Fruit fly (Drosophila melanogaster): ENCODE data around the gene CG4607.

The CG4607 gene

DNA sequence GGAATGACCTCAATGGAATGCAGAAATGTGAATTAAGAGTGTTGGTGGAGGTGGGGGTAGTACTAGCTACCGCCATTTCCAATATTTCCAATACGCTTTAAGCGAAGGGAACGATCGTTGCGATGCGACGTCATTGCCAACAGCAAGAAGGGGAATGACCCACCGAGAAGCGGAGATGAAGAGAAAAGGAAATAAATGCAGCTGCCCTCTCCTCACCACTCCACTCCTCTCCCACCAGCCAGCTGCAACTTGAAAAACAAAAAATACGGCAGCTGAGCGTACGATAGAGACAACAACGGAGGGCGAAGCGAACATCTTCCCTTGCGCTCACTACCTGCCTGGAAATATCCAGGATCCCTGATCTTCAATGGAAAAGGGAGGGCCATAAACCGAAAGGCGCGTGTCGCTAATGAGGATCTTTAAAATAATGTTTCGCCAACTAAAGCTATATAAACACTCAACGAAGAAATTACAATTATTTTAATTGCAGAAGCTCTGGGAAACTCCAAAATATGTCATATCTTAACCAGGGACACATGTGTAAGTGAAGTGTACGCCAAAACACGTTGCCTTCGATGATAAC is 26.8 kb downstream of the CG4607 start:
- no peak for TF ChIP-seq CG14655 (GFP tag; optimal IDR thresholded peaks at IDR 0.05)
- no peak for TF ChIP-seq CG34367 (tag; optimal IDR thresholded peaks at IDR 0.05)
- TF ChIP-seq CG12605 (GFP tag; IDR thresholded peaks at IDR 0.05): 0 out of 2 replicates have a peak, but pooled peaks have one; percentile 4
- peak; percentile 96 for TF ChIP-seq EcR (GFP tag; optimal IDR thresholded peaks at IDR 0.05)

DNA sequence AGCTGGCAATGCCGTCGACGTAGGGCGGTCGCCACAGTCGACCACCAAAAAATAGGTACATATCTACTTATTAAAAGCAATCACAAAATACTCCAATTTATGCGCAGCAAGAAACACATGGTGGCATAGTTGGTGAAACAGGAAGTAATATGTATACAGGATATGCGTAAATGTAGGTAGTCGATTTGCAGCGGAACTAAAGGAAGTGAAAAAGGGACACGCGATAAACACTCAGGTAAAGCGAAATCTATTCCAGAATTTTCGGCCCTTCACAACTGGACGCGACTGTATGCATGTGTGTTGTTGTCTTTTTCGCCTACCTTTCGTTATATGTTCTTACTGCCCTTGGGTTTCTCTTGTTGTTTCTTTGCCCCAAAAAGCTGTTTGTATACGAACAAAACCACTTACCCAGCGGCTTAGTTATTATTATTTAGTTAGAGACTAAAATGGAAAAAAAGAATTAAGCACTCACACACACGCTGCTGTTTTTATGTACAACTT is 27.3 kb downstream of the CG4607 start:
- peak; percentile 66 for TF ChIP-seq Pif1A (GFP tag; optimal IDR thresholded peaks at IDR 0.05)
- no peak for TF ChIP-seq EcR (GFP tag; optimal IDR thresholded peaks at IDR 0.05)
- TF ChIP-seq CG4496 (GFP tag; IDR thresholded peaks at IDR 0.05): peak; percentile 46; the same call in 2 of the 3 replicates
- peak; percentile 71 for TF ChIP-seq CG17806 (tag; optimal IDR thresholded peaks at IDR 0.05)
- peak; percentile 43; the same call in 1 of the 3 replicates for TF ChIP-seq fd96Ca (GFP tag; IDR thresholded peaks at IDR 0.05)
- TF ChIP-seq Ets98B (GFP tag; IDR thresholded peaks at IDR 0.05): no peak
- peak; percentile 77 for TF ChIP-seq CG9948 (tag; optimal IDR thresholded peaks at IDR 0.05)
- no peak for TF ChIP-seq CG10348 (GFP tag; IDR thresholded peaks at IDR 0.05)
- peak; percentile 69 for TF ChIP-seq CG34367 (tag; optimal IDR thresholded peaks at IDR 0.05)
- peak; percentile 29 for TF ChIP-seq CG13204 (GFP tag; optimal IDR thresholded peaks at IDR 0.05)
- TF ChIP-seq CG32121 (GFP tag; IDR thresholded peaks at IDR 0.05): 0 out of 2 replicates have a peak, but pooled peaks have one; percentile 21
- TF ChIP-seq CG8159 (tag; optimal IDR thresholded peaks at IDR 0.05): peak; percentile 85
- peak; percentile 71 for TF ChIP-seq CG14655 (GFP tag; optimal IDR thresholded peaks at IDR 0.05)
- peak; percentile 81 for TF ChIP-seq CG15710 (tag; optimal IDR thresholded peaks at IDR 0.05)
- TF ChIP-seq Pif1B (GFP tag; optimal IDR thresholded peaks at IDR 0.05): no peak
- peak; percentile 74 for TF ChIP-seq Snoo (tag; optimal IDR thresholded peaks at IDR 0.05)
- no peak for TF ChIP-seq CG12605 (GFP tag; IDR thresholded peaks at IDR 0.05)
- TF ChIP-seq D1 (tag; optimal IDR thresholded peaks at IDR 0.05): no peak
- peak; percentile 67 for TF ChIP-seq CG8301 (tag; optimal IDR thresholded peaks at IDR 0.05)
- peak; percentile 57; the same call in 1 of the 2 replicates for TF ChIP-seq rn (GFP tag; IDR thresholded peaks at IDR 0.05)
- peak; percentile 55 for TF ChIP-seq gl (tag; optimal IDR thresholded peaks at IDR 0.05)

DNA sequence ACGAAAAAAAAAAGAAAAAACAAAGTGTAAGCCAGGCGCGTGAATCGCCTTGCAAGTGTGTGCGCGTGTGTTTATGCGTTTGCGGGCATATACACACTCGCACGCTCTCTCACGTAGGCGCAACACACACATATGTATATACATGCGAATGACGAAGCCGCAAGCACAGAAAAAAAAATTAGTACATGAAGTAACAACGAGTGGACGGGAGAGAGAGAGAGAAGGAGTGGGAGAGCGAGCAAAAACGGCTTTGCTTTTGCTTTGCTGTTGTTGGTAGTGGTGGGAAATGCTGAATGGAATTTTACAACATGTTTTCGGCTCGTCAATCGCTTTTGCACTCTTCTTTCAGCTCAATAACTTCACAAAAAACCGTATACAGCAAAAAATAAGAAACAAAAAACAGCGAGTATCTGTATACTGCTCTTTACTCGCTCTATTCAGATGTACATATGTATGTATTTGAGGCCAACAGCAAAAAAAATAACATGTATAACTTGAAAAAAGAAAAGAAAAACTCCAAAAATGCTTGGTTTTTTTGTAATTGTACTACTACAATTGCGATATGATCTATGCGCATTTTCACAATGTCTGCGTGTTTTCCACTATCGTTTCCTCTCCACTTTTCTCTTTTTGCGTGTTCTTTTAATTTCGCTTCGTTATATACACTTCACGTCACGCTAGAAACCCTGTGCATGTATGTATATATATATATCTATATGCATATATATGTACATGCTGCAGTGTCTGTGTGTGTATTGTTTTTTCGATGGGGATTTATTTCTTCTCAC is 28.1 kb downstream of the CG4607 start:
- TF ChIP-seq gl (tag; optimal IDR thresholded peaks at IDR 0.05) (peak; percentile 30), CG14655 (GFP tag; optimal IDR thresholded peaks at IDR 0.05) (peak; percentile 63), CG17806 (tag; optimal IDR thresholded peaks at IDR 0.05) (peak; percentile 6), CG9948 (tag; optimal IDR thresholded peaks at IDR 0.05) (peak; percentile 19), CG13204 (GFP tag; optimal IDR thresholded peaks at IDR 0.05) (peak; percentile 24), CG32121 (GFP tag; IDR thresholded peaks at IDR 0.05) (peak; percentile 9; the same call in 1 of the 2 replicates), rn (GFP tag; IDR thresholded peaks at IDR 0.05) (no peak; the same call in 1 of the 2 replicates), Pif1B (GFP tag; optimal IDR thresholded peaks at IDR 0.05) (peak; percentile 24), fd96Ca (GFP tag; IDR thresholded peaks at IDR 0.05) (peak; percentile 57), CG12605 (GFP tag; IDR thresholded peaks at IDR 0.05) (peak; percentile 69), CG34367 (tag; optimal IDR thresholded peaks at IDR 0.05) (peak; percentile 49), EcR (GFP tag; optimal IDR thresholded peaks at IDR 0.05) (no peak), CG4496 (GFP tag; IDR thresholded peaks at IDR 0.05) (peak; percentile 75; the same call in 2 of the 3 replicates), Ets98B (GFP tag; IDR thresholded peaks at IDR 0.05) (peak; percentile 8; the same call in 1 of the 2 replicates), D1 (tag; optimal IDR thresholded peaks at IDR 0.05) (no peak), CG15710 (tag; optimal IDR thresholded peaks at IDR 0.05) (peak; percentile 22), CG8301 (tag; optimal IDR thresholded peaks at IDR 0.05) (peak; percentile 24), CG10348 (GFP tag; IDR thresholded peaks at IDR 0.05) (no peak), Pif1A (GFP tag; optimal IDR thresholded peaks at IDR 0.05) (peak; percentile 36), CG8159 (tag; optimal IDR thresholded peaks at IDR 0.05) (peak; percentile 48)

DNA sequence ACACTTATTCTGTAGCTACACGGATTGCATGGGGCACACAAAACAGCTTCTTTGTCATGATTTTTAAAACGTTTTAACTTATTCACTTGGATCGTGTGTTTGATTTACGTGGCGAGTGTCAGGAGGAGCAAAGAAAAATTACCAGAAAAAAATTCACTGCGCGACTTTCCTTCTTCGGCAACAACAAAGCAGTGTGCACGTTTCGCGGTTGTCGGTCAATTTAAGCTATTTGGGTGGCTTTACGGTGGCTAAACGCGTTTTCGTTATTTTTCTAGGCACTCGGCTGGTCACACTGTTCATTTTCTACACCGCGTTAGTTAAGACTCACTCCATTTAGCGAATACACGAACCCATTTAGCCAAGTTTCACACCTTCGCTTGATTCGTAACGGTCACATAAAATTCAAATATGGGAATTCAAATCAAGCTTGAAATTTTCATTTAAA is 28.7 kb downstream of the CG4607 start, which contains the start of gene Sxl:
Sxl (minus strand) TSS at position 195 of the 445 bp plus-strand sequence.
- TF ChIP-seq EcR (GFP tag; optimal IDR thresholded peaks at IDR 0.05): peak; percentile 23
- TF ChIP-seq CG14655 (GFP tag; optimal IDR thresholded peaks at IDR 0.05): no peak
- no peak for TF ChIP-seq CG9948 (tag; optimal IDR thresholded peaks at IDR 0.05)
- peak; percentile 4; the same call in 1 of the 2 replicates for TF ChIP-seq Ets98B (GFP tag; IDR thresholded peaks at IDR 0.05)
- TF ChIP-seq Pif1A (GFP tag; optimal IDR thresholded peaks at IDR 0.05): no peak
- no peak for TF ChIP-seq CG34367 (tag; optimal IDR thresholded peaks at IDR 0.05)
- no peak for TF ChIP-seq CG10348 (GFP tag; IDR thresholded peaks at IDR 0.05)
- TF ChIP-seq rn (GFP tag; IDR thresholded peaks at IDR 0.05): no peak
- no peak for TF ChIP-seq CG12605 (GFP tag; IDR thresholded peaks at IDR 0.05)
- TF ChIP-seq CG8159 (tag; optimal IDR thresholded peaks at IDR 0.05): no peak

DNA sequence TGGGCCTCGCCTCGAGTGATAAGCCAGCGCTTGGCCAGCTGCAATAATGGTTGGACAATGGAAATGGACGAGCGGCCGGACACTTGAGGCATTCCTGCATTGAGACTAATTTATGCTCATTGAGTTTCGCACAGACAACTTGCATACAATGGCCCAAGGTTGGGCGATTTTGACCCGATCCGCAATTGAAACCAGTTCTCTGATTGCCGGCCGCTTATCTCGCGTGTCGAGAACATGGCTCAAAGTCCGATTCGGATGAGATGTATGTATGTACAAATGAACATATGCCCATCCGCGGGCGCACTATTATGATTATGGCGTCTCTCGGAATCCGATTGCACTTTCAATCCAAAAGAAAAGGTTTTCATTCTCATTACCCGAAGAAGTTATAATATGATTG is 31.5 kb downstream of the CG4607 start:
- TF ChIP-seq CG32121 (GFP tag; IDR thresholded peaks at IDR 0.05): no peak
- TF ChIP-seq CG34367 (tag; optimal IDR thresholded peaks at IDR 0.05): peak; percentile 8
- no peak for TF ChIP-seq CG10348 (GFP tag; IDR thresholded peaks at IDR 0.05)
- peak; percentile 62 for TF ChIP-seq gl (tag; optimal IDR thresholded peaks at IDR 0.05)
- TF ChIP-seq CG13204 (GFP tag; optimal IDR thresholded peaks at IDR 0.05): peak; percentile 51
- TF ChIP-seq EcR (GFP tag; optimal IDR thresholded peaks at IDR 0.05): peak; percentile 13

Measured in whole organism, pupa.